Worm (Caenorhabditis elegans) whole organism, late embryonic: ENCODE measurements around the gene tag-266.
A peak's percentile ranks its signal among the peaks of the same experiment; 100 is the strongest.

Source experiments
- F13H6.1 ChIP-seq: sonication (generic microtip); optimal IDR thresholded peaks from 2 replicates; lab custom pipeline; 2016; ENCODE audit warnings: missing genetic modification characterization, missing compliant biosample characterization
- K02D7.2 ChIP-seq: sonication (generic microtip); optimal IDR thresholded peaks from 2 replicates; lab custom pipeline; 2017; ENCODE audit warnings: mild to moderate bottlenecking, missing genetic modification characterization, missing compliant biosample characterization
- K09A11.1 ChIP-seq: sonication (generic microtip); optimal IDR thresholded peaks from 2 replicates; lab custom pipeline; 2017; ENCODE audit warnings: antibody characterized with exemption, mild to moderate bottlenecking, missing genetic modification characterization, missing compliant biosample characterization; ENCODE audit not compliant: insufficient read depth
- ceh-19 ChIP-seq: fragments of 200-800 bp; sonication (Bioruptor generic); optimal IDR thresholded peaks from 2 replicates; lab custom pipeline; 2018; ENCODE audit warnings: mild to moderate bottlenecking, missing genetic modification characterization, missing compliant biosample characterization
- ceh-2 ChIP-seq: sonication (generic microtip); optimal IDR thresholded peaks from 2 replicates; lab custom pipeline; 2016; ENCODE audit warnings: missing genotype, missing genetic modification characterization, missing compliant biosample characterization
- ceh-24 ChIP-seq: sonication (generic microtip); optimal IDR thresholded peaks from 2 replicates; lab custom pipeline; 2016; ENCODE audit warnings: mild to moderate bottlenecking, missing genetic modification characterization, missing compliant biosample characterization
- ceh-34 ChIP-seq: sonication (generic microtip); optimal IDR thresholded peaks from 2 replicates; lab custom pipeline; 2016; ENCODE audit warnings: mild to moderate bottlenecking, missing genetic modification characterization, missing compliant biosample characterization
- ceh-6 ChIP-seq: fragments of 200-800 bp; sonication (Bioruptor generic); optimal IDR thresholded peaks from 2 replicates; lab custom pipeline; 2018; ENCODE audit warnings: mild to moderate bottlenecking, missing genetic modification characterization, missing compliant biosample characterization
- ceh-9 ChIP-seq: sonication (generic microtip); optimal IDR thresholded peaks from 2 replicates; lab custom pipeline; 2016; ENCODE audit warnings: mild to moderate bottlenecking, missing genetic modification characterization, inconsistent platforms, missing compliant biosample characterization
- che-1 ChIP-seq: sonication (generic microtip); optimal IDR thresholded peaks from 2 replicates; lab custom pipeline; 2016; ENCODE audit warnings: mild to moderate bottlenecking, missing genetic modification characterization, missing compliant biosample characterization
- dmd-4 ChIP-seq: sonication (generic microtip); optimal IDR thresholded peaks from 2 replicates; lab custom pipeline; 2016; ENCODE audit warnings: borderline replicate concordance, missing genetic modification characterization, missing compliant biosample characterization
- elt-2 ChIP-seq: sonication (generic microtip); optimal IDR thresholded peaks from 2 replicates; lab custom pipeline; 2016; ENCODE audit warnings: missing genetic modification reagents, missing genetic modification characterization, missing compliant biosample characterization
- ets-4 ChIP-seq: sonication (generic microtip); optimal IDR thresholded peaks from 2 replicates; lab custom pipeline; 2016; ENCODE audit warnings: missing genetic modification characterization, missing compliant biosample characterization
- fax-1 ChIP-seq: sonication (generic microtip); optimal IDR thresholded peaks from 2 replicates; lab custom pipeline; 2016; ENCODE audit warnings: missing genotype, missing genetic modification characterization, missing compliant biosample characterization
- fkh-10 ChIP-seq: fragments of 150-350 bp; optimal IDR thresholded peaks from 2 replicates; lab custom pipeline; 2014; ENCODE audit warnings: missing biosample characterization, missing genetic modification reagents, missing genetic modification characterization
- hlh-15 ChIP-seq: sonication (generic microtip); optimal IDR thresholded peaks from 2 replicates; lab custom pipeline; 2016; ENCODE audit warnings: missing genetic modification characterization, missing compliant biosample characterization
- hlh-30 ChIP-seq: sonication (generic microtip); optimal IDR thresholded peaks from 2 replicates; lab custom pipeline; 2017; ENCODE audit warnings: antibody characterized with exemption, missing genetic modification characterization, missing compliant biosample characterization; ENCODE audit not compliant: insufficient read depth
- lim-6 ChIP-seq: sonication (generic microtip); optimal IDR thresholded peaks from 2 replicates; lab custom pipeline; 2016; ENCODE audit warnings: missing genetic modification characterization, missing compliant biosample characterization
- madf-2 ChIP-seq: sonication (generic microtip); optimal IDR thresholded peaks from 2 replicates; lab custom pipeline; 2017; ENCODE audit warnings: missing genetic modification characterization, missing compliant biosample characterization
- nfya-1 ChIP-seq: sonication (generic microtip); optimal IDR thresholded peaks from 2 replicates; lab custom pipeline; 2017; ENCODE audit warnings: missing genetic modification characterization, mild to moderate bottlenecking, missing compliant biosample characterization, antibody characterized with exemption, moderate library complexity
- pag-3 ChIP-seq: sonication (generic microtip); optimal IDR thresholded peaks from 2 replicates; lab custom pipeline; 2016; ENCODE audit warnings: missing compliant biosample characterization, missing genetic modification characterization, borderline replicate concordance
- pat-9 ChIP-seq: fragments of 200-800 bp; sonication (Bioruptor generic); optimal IDR thresholded peaks from 2 replicates; lab custom pipeline; 2018; ENCODE audit warnings: mild to moderate bottlenecking, missing genetic modification characterization, moderate library complexity, missing compliant biosample characterization
- ref-2 ChIP-seq: sonication (generic microtip); optimal IDR thresholded peaks from 2 replicates; lab custom pipeline; 2016; ENCODE audit warnings: missing genetic modification characterization, missing compliant biosample characterization
- sdc-2 ChIP-seq: sonication (generic microtip); optimal IDR thresholded peaks from 2 replicates; lab custom pipeline; 2016; ENCODE audit warnings: missing genotype, missing genetic modification characterization, missing compliant biosample characterization
- sox-4 ChIP-seq: sonication (generic microtip); optimal IDR thresholded peaks from 2 replicates; lab custom pipeline; 2017; ENCODE audit warnings: mild to moderate bottlenecking, missing genetic modification characterization, inconsistent platforms, missing compliant biosample characterization
- tbx-2 ChIP-seq: sonication (generic microtip); optimal IDR thresholded peaks from 2 replicates; lab custom pipeline; 2016; ENCODE audit warnings: missing genetic modification characterization, missing compliant biosample characterization
- unc-3 ChIP-seq, 2 experiments: fragments of 200-800 bp in 1 of 2; sonication (Bioruptor generic) in 1 of 2; sonication (generic microtip) in 1 of 2; conservative IDR thresholded peaks in 1 of 2; optimal IDR thresholded peaks in 1 of 2; 2 replicates each; pipeline versions ENCODE4 v1.3.6 to Lab custom; 2016 to 2022; ENCODE audit warnings: missing compliant biosample characterization in 2 of 2, missing genetic modification characterization in 2 of 2, missing genetic modification reagents in 1 of 2
- unc-42 ChIP-seq: sonication (generic microtip); optimal IDR thresholded peaks from 2 replicates; lab custom pipeline; 2016; ENCODE audit warnings: missing genotype, missing genetic modification characterization, missing compliant biosample characterization
- unc-55 ChIP-seq: sonication (generic microtip); optimal IDR thresholded peaks from 2 replicates; lab custom pipeline; 2017; ENCODE audit warnings: missing biosample characterization, missing genetic modification reagents, missing genetic modification characterization

Gene tag-266

DNA sequence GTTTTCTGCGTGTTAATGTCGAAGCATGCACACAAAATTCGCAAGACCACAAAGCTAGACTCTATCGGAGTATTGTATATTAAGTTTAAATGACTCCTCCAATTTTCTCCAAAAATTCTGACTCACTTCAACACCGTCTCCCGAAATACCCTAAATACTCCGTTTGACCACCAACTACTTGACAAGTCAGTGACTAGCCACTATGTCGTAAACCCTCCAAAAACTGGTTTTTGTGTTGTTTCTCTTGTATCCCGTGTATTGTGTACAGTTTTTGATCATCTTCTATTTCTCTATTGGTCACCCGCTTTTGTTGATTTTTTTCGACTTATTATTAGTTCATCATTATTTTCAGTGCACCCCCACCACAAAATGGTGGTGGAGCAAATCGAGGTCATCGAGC, 18.3 kb upstream of the tag-266 start, which contains the start of gene C09F5.1:
Gene C09F5.1, plus strand, starts transcription at position 353 of the 400 bp plus-strand sequence.
- peak; percentile 6 for TF ChIP-seq nfya-1 (tag; lab: Kevin White, UChicago)
- TF ChIP-seq madf-2: no peak
- no peak for TF ChIP-seq unc-55 (GFP tag; lab: Kevin White, UChicago)
- TF ChIP-seq ceh-19 (GFP tag; lab: Kevin White, UChicago): no peak
- no peak for TF ChIP-seq che-1 (tag; lab: Kevin White, UChicago)
- no peak for TF ChIP-seq F13H6.1 (tag; lab: Kevin White, UChicago)
- TF ChIP-seq unc-3 (GFP tag; conservative IDR thresholded peaks at IDR 0.05; lab: Robert Waterston, UW): no peak
- no peak for TF ChIP-seq unc-3 (tag; optimal IDR thresholded peaks at IDR 0.05; lab: Kevin White, UChicago)

DNA sequence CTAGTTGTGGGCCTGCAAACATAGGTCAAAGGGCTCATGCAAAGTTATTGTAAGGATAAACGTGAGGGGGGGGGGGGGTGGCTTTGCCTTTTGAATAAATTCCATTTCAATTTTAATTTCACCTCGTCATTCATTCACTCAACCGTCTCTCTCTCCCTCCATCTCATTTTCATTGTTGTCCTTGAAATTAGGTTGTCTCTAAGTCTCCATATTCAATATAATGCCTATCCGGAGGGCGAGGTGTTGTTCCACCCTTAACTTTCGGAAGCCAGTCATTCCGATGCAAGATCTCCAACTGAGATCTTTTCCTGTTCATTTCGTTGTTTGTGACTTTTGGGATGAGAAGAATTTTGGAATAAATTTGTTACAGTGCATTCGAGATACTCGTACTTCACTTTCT, 17.2 kb upstream of the tag-266 start:
- TF ChIP-seq unc-42 (tag; lab: Kevin White, UChicago) (peak; percentile 6), pat-9 (tag; lab: Kevin White, UChicago) (no peak), ceh-6 (GFP tag; lab: Kevin White, UChicago) (no peak), unc-55 (GFP tag; lab: Kevin White, UChicago) (no peak), madf-2 (no peak), K02D7.2 (tag; lab: Kevin White, UChicago) (no peak)

DNA sequence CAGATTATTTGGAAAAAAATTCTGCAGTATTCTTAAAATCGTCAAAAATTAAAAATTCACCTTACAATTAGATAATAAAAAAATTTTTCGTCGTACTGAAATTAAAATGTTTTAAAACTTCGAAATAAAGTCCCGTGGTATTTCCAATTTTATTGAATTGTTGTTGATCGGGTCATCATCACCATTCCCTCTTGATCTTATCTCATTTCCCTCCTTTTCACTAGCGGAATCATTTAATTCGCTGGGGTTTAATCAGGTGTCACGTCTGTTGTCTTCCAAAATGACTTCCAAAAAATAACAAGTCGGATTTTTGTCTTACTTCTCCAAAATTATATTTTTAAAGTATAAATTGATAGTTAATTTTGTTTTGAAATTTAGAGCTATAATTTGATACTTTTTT, 16.6 kb upstream of the tag-266 start:
- TF ChIP-seq ceh-24 (tag; lab: Kevin White, UChicago) (no peak), K09A11.1 (tag; lab: Kevin White, UChicago) (no peak), ceh-6 (GFP tag; lab: Kevin White, UChicago) (no peak), fax-1 (tag; lab: Kevin White, UChicago) (no peak), lim-6 (tag; lab: Kevin White, UChicago) (no peak)

DNA sequence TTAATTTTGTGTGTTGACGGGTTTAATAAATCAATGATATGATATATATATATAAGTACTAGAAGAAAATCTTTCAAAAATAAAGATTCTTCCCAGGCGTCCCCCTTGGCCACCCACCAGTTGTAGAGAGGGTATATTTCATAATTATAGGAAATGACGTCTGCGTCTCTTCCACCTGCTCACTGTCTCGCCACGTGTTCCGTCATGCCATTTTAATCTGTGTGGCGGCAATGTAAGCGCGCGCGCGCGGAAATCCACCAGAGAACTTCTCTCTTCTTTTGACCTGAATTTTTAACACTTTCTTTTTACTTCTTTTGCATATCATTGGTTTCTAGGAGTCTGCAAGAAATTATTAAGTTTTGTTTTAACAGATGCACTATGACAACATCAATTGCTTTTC, 14.3 kb upstream of the tag-266 start:
- TF ChIP-seq unc-3 (GFP tag; conservative IDR thresholded peaks at IDR 0.05; lab: Robert Waterston, UW) (no peak), unc-3 (tag; optimal IDR thresholded peaks at IDR 0.05; lab: Kevin White, UChicago) (no peak), hlh-30 (tag; lab: Kevin White, UChicago) (peak; percentile 4), ref-2 (peak; percentile 22), unc-42 (tag; lab: Kevin White, UChicago) (no peak)
- TF ChIP-seq, all 69 proteins: peak for 2

DNA sequence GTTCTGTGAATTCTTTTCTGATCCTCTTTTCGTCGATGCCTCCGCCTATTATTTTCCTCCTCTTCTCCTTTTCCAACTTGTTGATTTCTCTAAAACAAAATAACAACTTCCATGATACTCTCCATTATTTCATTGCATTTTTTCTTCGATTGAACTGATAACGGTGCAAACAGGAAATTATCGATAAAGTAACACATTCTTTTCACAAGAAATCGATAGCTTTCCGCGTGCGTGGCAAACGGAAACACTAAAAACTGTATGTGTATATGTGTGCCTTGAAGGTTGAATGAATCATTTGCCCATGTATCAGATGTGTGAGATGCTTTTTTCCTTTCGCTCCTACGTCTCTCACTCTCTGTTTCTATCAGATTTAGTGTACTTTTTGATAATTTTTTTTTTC, 11.6 kb upstream of the tag-266 start:
- TF ChIP-seq elt-2 (tag; lab: Kevin White, UChicago) (peak; percentile 16), sox-4 (no peak)

DNA sequence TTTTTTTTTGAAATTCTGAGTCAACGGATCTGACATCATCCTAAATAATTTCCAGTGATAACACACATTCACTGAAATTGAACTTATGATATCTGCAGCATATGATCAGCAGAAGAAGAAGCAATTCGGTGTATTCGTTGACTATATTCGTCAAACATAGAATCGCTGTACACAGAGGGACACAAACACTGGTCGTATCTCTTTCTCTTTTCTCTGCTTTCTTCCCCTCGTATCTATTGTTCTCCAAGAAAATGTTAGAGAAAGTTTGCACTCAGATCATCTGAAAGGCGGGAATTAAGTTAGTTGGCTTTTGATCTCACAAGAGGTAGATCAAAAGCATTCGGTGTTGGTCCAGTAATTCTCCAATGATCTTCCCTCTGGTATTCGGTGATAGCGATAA, 10.5 kb upstream of the tag-266 start:
- TF ChIP-seq hlh-30 (tag; lab: Kevin White, UChicago) (no peak), tbx-2 (tag; lab: Kevin White, UChicago) (no peak), dmd-4 (tag; lab: Kevin White, UChicago) (no peak), ets-4 (tag; lab: Kevin White, UChicago) (no peak), pag-3 (tag; lab: Kevin White, UChicago) (no peak), sdc-2 (tag; lab: Kevin White, UChicago) (no peak), ceh-19 (GFP tag; lab: Kevin White, UChicago) (no peak), ceh-34 (no peak), ceh-9 (no peak), fkh-10 (GFP tag; lab: Kevin White, UChicago) (no peak)

DNA sequence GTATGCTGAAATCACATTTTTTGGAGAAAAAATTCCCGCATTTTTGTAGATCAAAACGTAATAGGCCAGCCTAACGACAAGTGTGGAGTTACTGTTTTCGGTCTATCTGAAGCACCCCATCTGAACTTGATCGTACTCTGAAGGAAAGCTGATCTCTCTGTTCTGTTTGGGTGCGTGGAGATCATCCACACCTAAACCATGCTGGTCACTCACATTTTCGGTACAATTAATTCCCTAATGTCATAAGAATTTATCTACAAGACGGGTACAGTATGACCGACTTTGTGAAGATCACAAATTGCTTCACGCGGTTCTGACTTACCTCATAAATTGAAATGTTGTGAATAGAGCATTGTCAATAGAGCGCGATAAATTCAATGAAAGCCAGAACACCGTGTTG, 9.9 kb upstream of the tag-266 start:
- no peak for TF ChIP-seq ceh-2 (tag; lab: Kevin White, UChicago)
- no peak for TF ChIP-seq hlh-15 (tag; lab: Kevin White, UChicago)
- TF ChIP-seq ceh-19 (GFP tag; lab: Kevin White, UChicago): no peak
- TF ChIP-seq, all 69 proteins: peak for 0
